Fruit fly (Drosophila melanogaster) whole organism: ENCODE data around the gene Dup99B.

Experiments
- CG8478 ChIP-seq: fragments of >200 bp; optimal IDR thresholded peaks from 2 replicates; lab custom pipeline; 2018; ENCODE audit warnings: inconsistent platforms
- Dll ChIP-seq: fragments of >200 bp; optimal IDR thresholded peaks from 2 replicates; lab custom pipeline; 2017
- EcR ChIP-seq, 2 experiments: fragments of >200 bp; optimal IDR thresholded peaks; 2 replicates each; lab custom pipeline; 2017; ENCODE audit warnings: missing biosample characterization in 2 of 2, missing genetic modification characterization in 2 of 2, missing genetic modification reagents in 2 of 2
- pan ChIP-seq: fragments of >200 bp; optimal IDR thresholded peaks from 2 replicates; lab custom pipeline; 2017
- usp ChIP-seq: fragments of >200 bp; optimal IDR thresholded peaks from 2 replicates; lab custom pipeline; 2017; ENCODE audit warnings: missing biosample characterization, missing genetic modification characterization, mixed read lengths

dm6 chr3R:29695744-29696143, 19.4 kb downstream of the Dup99B start:
- TF ChIP-seq EcR (GFP tag; optimal IDR thresholded peaks at IDR 0.05; lab: Kevin White, UChicago) (no peak), CG8478 (lab: Kevin White, UChicago) (no peak), Dll (lab: Kevin White, UChicago) (no peak), usp (GFP tag; lab: Kevin White, UChicago) (no peak), pan (lab: Kevin White, UChicago) (no peak)
